Fruit fly (Drosophila melanogaster): ENCODE data around the gene CG17292.

Gene CG17292

dm6 chr2L:8381508-8382036 is 11.3 kb downstream of the CG17292 start, which contains the start of gene AlaRS (continued):
- TF ChIP-seq nau (GFP tag; optimal IDR thresholded peaks at IDR 0.05): no peak
- no peak for TF ChIP-seq fd96Cb (tag; optimal IDR thresholded peaks at IDR 0.05)
- no peak for TF ChIP-seq seq (GFP tag; IDR thresholded peaks at IDR 0.05)
- peak; percentile 3 for TF ChIP-seq CG1602 (GFP tag; optimal IDR thresholded peaks at IDR 0.05)
- TF ChIP-seq CG42726 (GFP tag; IDR thresholded peaks at IDR 0.05; ENCODE audit: partially characterized antibody): no peak
- TF ChIP-seq CG15269 (tag; optimal IDR thresholded peaks at IDR 0.05): peak; percentile 39
- peak; percentile 7 for TF ChIP-seq CG18764 (GFP tag; optimal IDR thresholded peaks at IDR 0.05)
- peak; percentile 24; the same call in 1 of the 2 replicates for TF ChIP-seq CG6689 (GFP tag; IDR thresholded peaks at IDR 0.05)
- TF ChIP-seq CG3995 (GFP tag; optimal IDR thresholded peaks at IDR 0.05): peak; percentile 13
- TF ChIP-seq Ada2b (GFP tag; IDR thresholded peaks at IDR 0.05): no peak
- no peak for TF ChIP-seq CG9797 (GFP tag; optimal IDR thresholded peaks at IDR 0.05)
- peak; percentile 36 for TF ChIP-seq Max (GFP tag; optimal IDR thresholded peaks at IDR 0.05)
- TF ChIP-seq dati (GFP tag; IDR thresholded peaks at IDR 0.05): no peak
- no peak for TF ChIP-seq Awh (GFP tag; IDR thresholded peaks at IDR 0.05)
- peak; percentile 68 for TF ChIP-seq bigmax (GFP tag; optimal IDR thresholded peaks at IDR 0.05)
- TF ChIP-seq ssp (GFP tag; IDR thresholded peaks at IDR 0.05): no peak
- TF ChIP-seq CG12659 (GFP tag; optimal IDR thresholded peaks at IDR 0.05): peak; percentile 57
- peak; percentile 49 for TF ChIP-seq CG9932 (GFP tag; IDR thresholded peaks at IDR 0.05)
- TF ChIP-seq Sry-δ (GFP tag; optimal IDR thresholded peaks at IDR 0.05): peak; percentile 71
- peak; percentile 18 for TF ChIP-seq ems (GFP tag; optimal IDR thresholded peaks at IDR 0.05)
- TF ChIP-seq zen2 (GFP tag; IDR thresholded peaks at IDR 0.05; ENCODE audit: partially characterized antibody): peak; percentile 59; the same call in 1 of the 3 replicates
- TF ChIP-seq CG11695 (GFP tag; IDR thresholded peaks at IDR 0.05): no peak
- TF ChIP-seq CG10209 (GFP tag; optimal IDR thresholded peaks at IDR 0.05): peak; percentile 31
- no peak for TF ChIP-seq al (GFP tag; IDR thresholded peaks at IDR 0.05)
- no peak for TF ChIP-seq CG2202 (tag; optimal IDR thresholded peaks at IDR 0.05)
- peak; percentile 34 for TF ChIP-seq nom (GFP tag; optimal IDR thresholded peaks at IDR 0.05)
- TF ChIP-seq CG13894 (tag; optimal IDR thresholded peaks at IDR 0.05): no peak
- TF ChIP-seq Rfx (GFP tag; IDR thresholded peaks at IDR 0.05): peak; percentile 41; the same call in 1 of the 2 replicates
- TF ChIP-seq Neu2 (GFP tag; optimal IDR thresholded peaks at IDR 0.05; ENCODE audit: borderline replicate concordance): no peak
- no peak for TF ChIP-seq CG4404 (GFP tag; IDR thresholded peaks at IDR 0.05)
- TF ChIP-seq CG4282 (GFP tag; optimal IDR thresholded peaks at IDR 0.05): no peak
- no peak for TF ChIP-seq bab2 (GFP tag; optimal IDR thresholded peaks at IDR 0.05)
- no peak for TF ChIP-seq Tbp (GFP tag; optimal IDR thresholded peaks at IDR 0.05)
- no peak for TF ChIP-seq CG4707 (GFP tag; optimal IDR thresholded peaks at IDR 0.05)
- TF ChIP-seq Camta (GFP tag; optimal IDR thresholded peaks at IDR 0.05): no peak
- TF ChIP-seq br (optimal IDR thresholded peaks at IDR 0.05): no peak
- peak; percentile 75 for TF ChIP-seq Med (GFP tag)
- no peak for TF ChIP-seq Poxn (GFP tag; IDR thresholded peaks at IDR 0.05)
- no peak for TF ChIP-seq CG16863 (GFP tag; optimal IDR thresholded peaks at IDR 0.05)
- no peak for TF ChIP-seq CG8290 (GFP tag; optimal IDR thresholded peaks at IDR 0.05)
- no peak for TF ChIP-seq CG8290 (tag; optimal IDR thresholded peaks at IDR 0.05)
- peak; percentile 20 for TF ChIP-seq CG1233 (GFP tag; optimal IDR thresholded peaks at IDR 0.05)
- TF ChIP-seq Sox102F (GFP tag; optimal IDR thresholded peaks at IDR 0.05): peak; percentile 31
- peak; percentile 16 for TF ChIP-seq Asciz (GFP tag; optimal IDR thresholded peaks at IDR 0.05)
- TF ChIP-seq Eip74EF (GFP tag; optimal IDR thresholded peaks at IDR 0.05): peak in 1 of 2 experiments; percentile 9
- TF ChIP-seq p53 (GFP tag; optimal IDR thresholded peaks at IDR 0.05): no peak
- peak; percentile 8 for TF ChIP-seq CG9727 (GFP tag; optimal IDR thresholded peaks at IDR 0.05)
- TF ChIP-seq bsh (GFP tag; optimal IDR thresholded peaks at IDR 0.05): peak; percentile 8 to 35
- TF ChIP-seq phol (tag; optimal IDR thresholded peaks at IDR 0.05): peak; percentile 42
- TF ChIP-seq eve (GFP tag; optimal IDR thresholded peaks at IDR 0.05): no peak
- TF ChIP-seq hth (optimal IDR thresholded peaks at IDR 0.05): no peak
